Worm (Caenorhabditis elegans): Measurements from ENCODE around the gene usp-46.

ce11 chrIII:9748694-9749093 lies 27.7 kb upstream of the usp-46 start, which contains the start of gene T05G5.4:
- no peak for TF ChIP-seq lsy-2 (tag; optimal IDR thresholded peaks at IDR 0.05)
- no peak for TF ChIP-seq M03D4.4 (tag; optimal IDR thresholded peaks at IDR 0.05)
- no peak for TF ChIP-seq pha-4 (tag; optimal IDR thresholded peaks at IDR 0.05)
- TF ChIP-seq ces-1 (GFP tag; optimal IDR thresholded peaks at IDR 0.05) = no peak
- TF ChIP-seq nhr-12 (tag; optimal IDR thresholded peaks at IDR 0.05) = no peak
- TF ChIP-seq mep-1 (tag; optimal IDR thresholded peaks at IDR 0.05) = no peak
- no peak for TF ChIP-seq unc-120 (tag; optimal IDR thresholded peaks at IDR 0.05; ENCODE audit: poor library complexity, severe bottlenecking)
- TF ChIP-seq elt-1 (tag; optimal IDR thresholded peaks at IDR 0.05; ENCODE audit: borderline replicate concordance, insufficient read depth) = no peak
- no peak for TF ChIP-seq ztf-11 (tag; optimal IDR thresholded peaks at IDR 0.05)
- no peak for TF ChIP-seq lin-13 (tag; optimal IDR thresholded peaks at IDR 0.05)
- TF ChIP-seq unc-39 (tag; optimal IDR thresholded peaks at IDR 0.05) = no peak
- no peak for TF ChIP-seq unc-62 (GFP tag; optimal IDR thresholded peaks at IDR 0.05)
- no peak for TF ChIP-seq drap-1 (GFP tag; optimal IDR thresholded peaks at IDR 0.05)
